Fruit fly (Drosophila melanogaster) whole organism, embryonic: ENCODE results near the gene CG32985.

ENCODE experiments used
- Aef1 ChIP-seq: fragments of 200-800 bp; sonication (Bioruptor generic); IDR thresholded peaks from 3 replicates; pipeline ENCODE4 v1.3.6; 2022; ENCODE audit warnings: missing biosample characterization, missing genetic modification characterization
- Atf-2 ChIP-seq: fragments of 200-800 bp; sonication (Bioruptor generic); optimal IDR thresholded peaks from 2 replicates; lab custom pipeline; 2016; ENCODE audit warnings: missing biosample characterization, missing genetic modification characterization
- C15 ChIP-seq: fragments of 200-800 bp; sonication (Bioruptor generic); IDR thresholded peaks from 3 replicates; pipeline ENCODE4 v1.3.6; 2022; ENCODE audit warnings: missing biosample characterization, missing genetic modification characterization
- CG10462 ChIP-seq: fragments of 200-800 bp; sonication (Bioruptor generic); optimal IDR thresholded peaks from 2 replicates; lab custom pipeline; 2016; ENCODE audit warnings: missing biosample characterization, missing genetic modification characterization
- CG10979 ChIP-seq: fragments of 200-800 bp; sonication (Bioruptor generic); optimal IDR thresholded peaks from 2 replicates; lab custom pipeline; 2018; ENCODE audit warnings: missing biosample characterization, mild to moderate bottlenecking, missing genetic modification characterization, moderate library complexity
- CG13894 ChIP-seq: fragments of 200-800 bp; sonication (Bioruptor generic); optimal IDR thresholded peaks from 3 replicates; lab custom pipeline; 2018; ENCODE audit warnings: missing biosample characterization, mild to moderate bottlenecking, missing genetic modification characterization, moderate library complexity
- CG15514 ChIP-seq: fragments of 200-800 bp; sonication (Bioruptor generic); optimal IDR thresholded peaks from 3 replicates; lab custom pipeline; 2017; ENCODE audit warnings: missing biosample characterization, missing genetic modification characterization, mild to moderate bottlenecking, moderate library complexity, missing genetic modification reagents
- CG17359 ChIP-seq: fragments of 200-800 bp; sonication (Bioruptor generic); optimal IDR thresholded peaks from 3 replicates; lab custom pipeline; 2018; ENCODE audit warnings: missing biosample characterization, mild to moderate bottlenecking, missing genetic modification characterization, moderate library complexity
- CG1792 ChIP-seq: fragments of 200-800 bp; sonication (Bioruptor generic); optimal IDR thresholded peaks from 2 replicates; lab custom pipeline; 2016; ENCODE audit warnings: missing biosample characterization, missing genetic modification characterization
- CG18262 ChIP-seq: fragments of 200-800 bp; optimal IDR thresholded peaks from 3 replicates; lab custom pipeline; 2019; ENCODE audit warnings: missing biosample characterization, mild to moderate bottlenecking, missing genetic modification characterization, moderate library complexity
- CG18476 ChIP-seq: fragments of 200-800 bp; sonication (Bioruptor generic); optimal IDR thresholded peaks from 2 replicates; lab custom pipeline; 2016; ENCODE audit warnings: missing biosample characterization, mild to moderate bottlenecking, missing genetic modification characterization
- CG2678 ChIP-seq: fragments of 200-800 bp; sonication (Bioruptor generic); optimal IDR thresholded peaks from 3 replicates; lab custom pipeline; 2019; ENCODE audit warnings: missing biosample characterization, mild to moderate bottlenecking, missing genetic modification characterization, moderate library complexity
- CG31441 ChIP-seq: fragments of 200-800 bp; sonication (Bioruptor generic); IDR thresholded peaks from 2 replicates; pipeline ENCODE4 v1.3.6; 2022; ENCODE audit warnings: missing biosample characterization, missing genetic modification characterization
- CG3163 ChIP-seq: fragments of 200-800 bp; sonication (Bioruptor generic); optimal IDR thresholded peaks from 3 replicates; lab custom pipeline; 2016; ENCODE audit warnings: missing biosample characterization, missing genetic modification characterization
- CG33557 ChIP-seq: fragments of 200-800 bp; sonication (Bioruptor generic); optimal IDR thresholded peaks from 2 replicates; lab custom pipeline; 2019; ENCODE audit warnings: missing biosample characterization, mild to moderate bottlenecking, missing genetic modification characterization, moderate library complexity
- CG3847 ChIP-seq: fragments of 200-800 bp; sonication (Bioruptor generic); IDR thresholded peaks from 2 replicates; pipeline ENCODE4 v1.3.6; 2022; ENCODE audit warnings: missing biosample characterization, missing genetic modification characterization
- CG5245 ChIP-seq: fragments of 200-800 bp; sonication (Bioruptor generic); optimal IDR thresholded peaks from 3 replicates; lab custom pipeline; 2016; ENCODE audit warnings: missing biosample characterization, missing genetic modification characterization
- CG6791 ChIP-seq: fragments of 200-800 bp; sonication (Bioruptor generic); IDR thresholded peaks from 3 replicates; pipeline ENCODE4 v1.3.6; 2022; ENCODE audit warnings: missing biosample characterization, missing genetic modification characterization; ENCODE audit not compliant: partially characterized antibody
- CG7839 ChIP-seq: fragments of 200-800 bp; sonication (Bioruptor generic); optimal IDR thresholded peaks from 3 replicates; lab custom pipeline; 2018; ENCODE audit warnings: missing biosample characterization, mild to moderate bottlenecking, missing genetic modification characterization, moderate library complexity
- CG8924 ChIP-seq: fragments of 200-800 bp; optimal IDR thresholded peaks from 3 replicates; lab custom pipeline; 2019; ENCODE audit warnings: missing biosample characterization, mild to moderate bottlenecking, missing genetic modification characterization, moderate library complexity
- CG9609 ChIP-seq: fragments of 200-800 bp; sonication (Bioruptor generic); optimal IDR thresholded peaks from 3 replicates; lab custom pipeline; 2016; ENCODE audit warnings: missing biosample characterization, missing genetic modification characterization
- Dip2 ChIP-seq: fragments of 200-800 bp; sonication (Bioruptor generic); IDR thresholded peaks from 2 replicates; pipeline ENCODE4 v1.3.6; 2022; ENCODE audit warnings: missing biosample characterization, missing genetic modification characterization
- Gsc ChIP-seq: fragments of 200-800 bp; sonication (Bioruptor generic); IDR thresholded peaks from 2 replicates; pipeline ENCODE4 v1.3.6; 2022; ENCODE audit warnings: missing biosample characterization, missing genetic modification characterization
- HmgZ ChIP-seq: fragments of 200-800 bp; sonication (Bioruptor generic); optimal IDR thresholded peaks from 2 replicates; lab custom pipeline; 2018; ENCODE audit warnings: missing biosample characterization, mild to moderate bottlenecking, missing genetic modification characterization
- Hmr ChIP-seq: fragments of 200-800 bp; sonication (Bioruptor generic); optimal IDR thresholded peaks from 3 replicates; lab custom pipeline; 2017; ENCODE audit warnings: mild to moderate bottlenecking, missing biosample characterization, missing genetic modification reagents, missing genetic modification characterization
- Hr78 ChIP-seq, 2 experiments: fragments of 200-800 bp in 1 of 2; fragments of >200 bp in 1 of 2; sonication (Bioruptor generic) in 1 of 2; optimal IDR thresholded peaks; 2 replicates each; lab custom pipeline; 2017 to 2019; ENCODE audit warnings: missing biosample characterization in 2 of 2, missing genetic modification characterization in 2 of 2, mild to moderate bottlenecking in 1 of 2, moderate library complexity in 1 of 2
- Rfx ChIP-seq: fragments of 200-800 bp; sonication (Bioruptor generic); IDR thresholded peaks from 2 replicates; pipeline ENCODE4 v1.3.6; 2022; ENCODE audit warnings: missing biosample characterization, missing genetic modification characterization
- Sox102F ChIP-seq: fragments of 200-800 bp; sonication (Bioruptor generic); optimal IDR thresholded peaks from 2 replicates; lab custom pipeline; 2018; ENCODE audit warnings: missing biosample characterization, mild to moderate bottlenecking, missing genetic modification characterization, moderate library complexity
- Spps ChIP-seq: fragments of 200-800 bp; sonication (Bioruptor generic); optimal IDR thresholded peaks from 2 replicates; lab custom pipeline; 2018; ENCODE audit warnings: missing biosample characterization, mild to moderate bottlenecking, missing genetic modification characterization
- Sry-β ChIP-seq: fragments of 200-800 bp; sonication (Bioruptor generic); optimal IDR thresholded peaks from 2 replicates; lab custom pipeline; 2018; ENCODE audit warnings: missing biosample characterization, mild to moderate bottlenecking, missing genetic modification characterization, moderate library complexity
- Taf1 ChIP-seq: fragments of 200-800 bp; sonication (Bioruptor generic); IDR thresholded peaks from 2 replicates; pipeline ENCODE4 v1.3.6; 2022; ENCODE audit warnings: missing biosample characterization, missing genetic modification characterization
- chn ChIP-seq: fragments of 200-800 bp; sonication (Bioruptor generic); optimal IDR thresholded peaks from 2 replicates; lab custom pipeline; 2016; ENCODE audit warnings: missing biosample characterization, missing genetic modification characterization
- dmrt11E ChIP-seq: fragments of 200-800 bp; sonication (Bioruptor generic); optimal IDR thresholded peaks from 3 replicates; lab custom pipeline; 2018; ENCODE audit warnings: missing biosample characterization, mild to moderate bottlenecking, missing genetic modification characterization, moderate library complexity
- en ChIP-seq: fragments of 200-800 bp; sonication (Bioruptor generic); optimal IDR thresholded peaks from 2 replicates; lab custom pipeline; 2016; ENCODE audit warnings: missing biosample characterization, missing genetic modification characterization
- fd102C ChIP-seq: fragments of 200-800 bp; sonication (Bioruptor generic); optimal IDR thresholded peaks from 2 replicates; lab custom pipeline; 2018; ENCODE audit warnings: missing biosample characterization, mild to moderate bottlenecking, missing genetic modification characterization, moderate library complexity
- fd3F ChIP-seq: fragments of 200-800 bp; sonication (Bioruptor generic); optimal IDR thresholded peaks from 2 replicates; lab custom pipeline; 2018; ENCODE audit warnings: missing biosample characterization, mild to moderate bottlenecking, missing genetic modification characterization, moderate library complexity
- grn ChIP-seq: fragments of 200-800 bp; sonication (Bioruptor generic); optimal IDR thresholded peaks from 3 replicates; lab custom pipeline; 2017; ENCODE audit warnings: missing biosample characterization, missing genetic modification characterization
- hbn ChIP-seq: fragments of 200-800 bp; sonication (Bioruptor generic); IDR thresholded peaks from 2 replicates; pipeline ENCODE4 v1.3.6; 2022; ENCODE audit warnings: missing biosample characterization, missing genetic modification characterization; ENCODE audit not compliant: partially characterized antibody
- jigr1 ChIP-seq: fragments of 200-800 bp; sonication (Bioruptor generic); IDR thresholded peaks from 3 replicates; pipeline ENCODE4 v1.3.6; 2022; ENCODE audit warnings: missing biosample characterization, missing genetic modification characterization
- jing ChIP-seq: fragments of 200-800 bp; sonication (Bioruptor generic); optimal IDR thresholded peaks from 2 replicates; lab custom pipeline; 2018; ENCODE audit warnings: missing biosample characterization, mild to moderate bottlenecking, missing genetic modification characterization
- lov ChIP-seq, 2 experiments: fragments of 200-800 bp in 1 of 2; fragments of >200 bp in 1 of 2; sonication (Bioruptor generic) in 1 of 2; IDR thresholded peaks in 1 of 2; optimal IDR thresholded peaks in 1 of 2; 2 replicates in 1 of 2; 3 replicates in 1 of 2; pipeline versions ENCODE4 v1.3.6 to Lab custom; 2017 to 2022; ENCODE audit warnings: missing biosample characterization in 1 of 2, missing genetic modification characterization in 1 of 2
- nerfin-1 ChIP-seq: fragments of 200-800 bp; sonication (Bioruptor generic); optimal IDR thresholded peaks from 3 replicates; lab custom pipeline; 2019; ENCODE audit warnings: missing biosample characterization, mild to moderate bottlenecking, missing genetic modification characterization, moderate library complexity
- phol ChIP-seq: fragments of 200-800 bp; sonication (Bioruptor generic); optimal IDR thresholded peaks from 3 replicates; lab custom pipeline; 2018; ENCODE audit warnings: missing biosample characterization, mild to moderate bottlenecking, missing genetic modification characterization, moderate library complexity
- pzg ChIP-seq: fragments of 200-800 bp; sonication (Bioruptor generic); optimal IDR thresholded peaks from 3 replicates; lab custom pipeline; 2018; ENCODE audit warnings: missing biosample characterization, mild to moderate bottlenecking, missing genetic modification characterization, moderate library complexity
- slbo ChIP-seq: fragments of 200-800 bp; sonication (Bioruptor generic); IDR thresholded peaks from 2 replicates; pipeline ENCODE4 v1.3.6; 2022; ENCODE audit warnings: missing biosample characterization, missing genetic modification characterization
- tgo ChIP-seq: fragments of 200-800 bp; sonication (Bioruptor generic); IDR thresholded peaks from 3 replicates; pipeline ENCODE4 v1.3.6; 2022; ENCODE audit warnings: missing biosample characterization, missing genetic modification characterization
- ttk ChIP-seq: fragments of 200-800 bp; sonication (Bioruptor generic); IDR thresholded peaks from 2 replicates; pipeline ENCODE4 v2.1.2; 2022; ENCODE audit warnings: missing biosample characterization, missing genetic modification characterization
- unc-4 ChIP-seq: fragments of 200-800 bp; sonication (Bioruptor generic); IDR thresholded peaks from 2 replicates; pipeline ENCODE4 v1.3.6; 2022; ENCODE audit warnings: missing biosample characterization, missing genetic modification characterization; ENCODE audit not compliant: partially characterized antibody
- unpg ChIP-seq: fragments of 200-800 bp; sonication (Bioruptor generic); optimal IDR thresholded peaks from 3 replicates; lab custom pipeline; 2018; ENCODE audit warnings: missing biosample characterization, mild to moderate bottlenecking, missing genetic modification characterization, moderate library complexity
- wdn ChIP-seq: fragments of 200-800 bp; sonication (Bioruptor generic); IDR thresholded peaks from 2 replicates; pipeline ENCODE4 v1.3.6; 2022; ENCODE audit warnings: missing biosample characterization, missing genetic modification characterization

Gene CG32985

dm6 chr2L:8937003-8937402 is 25.3 kb upstream of the CG32985 start, which contains the start of gene Tsp29Fb (continued):
- TF ChIP-seq CG5245 (GFP tag; lab: Kevin White, UChicago): peak; percentile 38
- TF ChIP-seq nerfin-1 (tag; lab: Kevin White, UChicago): peak; percentile 68
- peak; percentile 55 for TF ChIP-seq CG18476 (GFP tag; lab: Kevin White, UChicago)
- peak; percentile 80 for TF ChIP-seq tgo
- TF ChIP-seq C15: 0 out of 3 replicates have a peak, but pooled peaks have one; percentile 50
- TF ChIP-seq Spps (tag; lab: Kevin White, UChicago): no peak
- TF ChIP-seq unpg (GFP tag; lab: Kevin White, UChicago): peak; percentile 79
- no peak for TF ChIP-seq Dip2
- no peak for TF ChIP-seq en (GFP tag; lab: Kevin White, UChicago)
- TF ChIP-seq Gsc (GFP tag; lab: Robert Waterston, UW): no peak
- no peak for TF ChIP-seq CG3163
- peak; percentile 78 for TF ChIP-seq fd3F (GFP tag; lab: Kevin White, UChicago)
- TF ChIP-seq Atf-2 (GFP tag; lab: Kevin White, UChicago): peak; percentile 22
- TF ChIP-seq Hmr: peak; percentile 87
- peak; percentile 86 for TF ChIP-seq CG8924 (tag; lab: Kevin White, UChicago)
- TF ChIP-seq CG7839 (tag; lab: Kevin White, UChicago): peak; percentile 88
- TF ChIP-seq grn (GFP tag; lab: Kevin White, UChicago): no peak
- no peak for TF ChIP-seq Sry-β (GFP tag; lab: Kevin White, UChicago)
- TF ChIP-seq CG31441: peak; percentile 75
- TF ChIP-seq CG10979 (tag; lab: Kevin White, UChicago): peak; percentile 57
- TF ChIP-seq chn: peak; percentile 20
- no peak for TF ChIP-seq fd102C (GFP tag; lab: Kevin White, UChicago)
- TF ChIP-seq CG33557 (GFP tag; lab: Kevin White, UChicago): no peak
- no peak for TF ChIP-seq wdn (GFP tag; lab: Robert Waterston, UW)
- TF ChIP-seq unc-4 (GFP tag; lab: Robert Waterston, UW): no peak
- TF ChIP-seq CG13894: no peak
- no peak for TF ChIP-seq pzg (GFP tag; lab: Kevin White, UChicago)
- peak; percentile 69 for TF ChIP-seq phol (tag; lab: Kevin White, UChicago)
- TF ChIP-seq Aef1 (GFP tag; lab: Robert Waterston, UW): peak; percentile 54
- peak; percentile 78 for TF ChIP-seq slbo (GFP tag; lab: Robert Waterston, UW)
- TF ChIP-seq CG18262 (tag; lab: Kevin White, UChicago): peak; percentile 71
- TF ChIP-seq dmrt11E: no peak
- peak in 1 of 2 experiments; percentile 7 for TF ChIP-seq Hr78 (GFP tag; optimal IDR thresholded peaks at IDR 0.05; lab: Kevin White, UChicago)
- TF ChIP-seq ttk (GFP tag; lab: Robert Waterston, UW): peak; percentile 51
- peak; percentile 67 for TF ChIP-seq CG3847 (GFP tag; lab: Robert Waterston, UW)
- TF ChIP-seq CG15514 (GFP tag; lab: Kevin White, UChicago): peak; percentile 62
- TF ChIP-seq CG2678 (tag; lab: Kevin White, UChicago): peak; percentile 92
- peak; percentile 12 for TF ChIP-seq CG9609 (GFP tag; lab: Kevin White, UChicago)
- TF ChIP-seq Taf1: peak; percentile 23; the same call in 1 of the 2 replicates
- peak; percentile 34 for TF ChIP-seq jing (GFP tag; lab: Kevin White, UChicago)
- no peak for TF ChIP-seq CG6791 (GFP tag; lab: Robert Waterston, UW)
- TF ChIP-seq hbn: no peak
- TF ChIP-seq Sox102F: peak; percentile 81
- TF ChIP-seq CG1792: peak; percentile 16
- TF ChIP-seq CG10462 (GFP tag; lab: Kevin White, UChicago): no peak
- TF ChIP-seq lov (optimal IDR thresholded peaks at IDR 0.05; lab: Kevin White, UChicago): no peak
- no peak for TF ChIP-seq lov (GFP tag; IDR thresholded peaks at IDR 0.05; lab: Robert Waterston, UW)
- 0 out of 3 replicates have a peak, but pooled peaks have one; percentile 11 for TF ChIP-seq jigr1
- TF ChIP-seq CG17359: peak; percentile 77
- TF ChIP-seq HmgZ (tag; lab: Kevin White, UChicago): peak; percentile 79
- peak; percentile 78 for TF ChIP-seq Rfx (GFP tag; lab: Robert Waterston, UW)
